Worm (Caenorhabditis elegans) whole organism, late embryonic: Measurements from ENCODE around the gene B0244.7.
A peak's percentile ranks its signal among the peaks of the same experiment; 100 is the strongest.

Experiments used
- C08G9.2 ChIP-seq: sonication (generic microtip); optimal IDR thresholded peaks from 2 replicates; lab custom pipeline; 2016; ENCODE audit warnings: mild to moderate bottlenecking, missing genetic modification characterization, moderate library complexity, missing compliant biosample characterization
- C38D4.7 ChIP-seq: fragments of 200-800 bp; sonication (Bioruptor generic); optimal IDR thresholded peaks from 2 replicates; lab custom pipeline; 2018; ENCODE audit warnings: mild to moderate bottlenecking, missing genetic modification characterization, moderate library complexity, missing compliant biosample characterization
- Y22D7AL.16 ChIP-seq: sonication (generic microtip); optimal IDR thresholded peaks from 2 replicates; lab custom pipeline; 2016; ENCODE audit warnings: missing genetic modification characterization, missing compliant biosample characterization
- ahr-1 ChIP-seq: sonication (generic microtip); optimal IDR thresholded peaks from 2 replicates; lab custom pipeline; 2016; ENCODE audit warnings: missing genetic modification characterization, missing compliant biosample characterization
- ama-1 ChIP-seq: fragments of 150-350 bp; optimal IDR thresholded peaks from 2 replicates; lab custom pipeline; 2014
- ceh-14 ChIP-seq: sonication (generic microtip); optimal IDR thresholded peaks from 2 replicates; lab custom pipeline; 2016; ENCODE audit warnings: missing genotype, missing genetic modification characterization, missing compliant biosample characterization
- ceh-2 ChIP-seq: sonication (generic microtip); optimal IDR thresholded peaks from 2 replicates; lab custom pipeline; 2016; ENCODE audit warnings: missing genotype, missing genetic modification characterization, missing compliant biosample characterization
- ceh-31 ChIP-seq: sonication (generic microtip); optimal IDR thresholded peaks from 2 replicates; lab custom pipeline; 2016; ENCODE audit warnings: missing genetic modification characterization, missing compliant biosample characterization
- ceh-34 ChIP-seq: sonication (generic microtip); optimal IDR thresholded peaks from 2 replicates; lab custom pipeline; 2016; ENCODE audit warnings: mild to moderate bottlenecking, missing genetic modification characterization, missing compliant biosample characterization
- ceh-45 ChIP-seq: fragments of 200-800 bp; sonication (Bioruptor generic); IDR thresholded peaks from 2 replicates; pipeline ENCODE4 v1.3.6; 2022; ENCODE audit warnings: missing genetic modification reagents, missing genetic modification characterization, missing compliant biosample characterization
- ceh-48 ChIP-seq: sonication (generic microtip); optimal IDR thresholded peaks from 2 replicates; lab custom pipeline; 2016; ENCODE audit warnings: missing genetic modification characterization, inconsistent platforms, missing compliant biosample characterization
- dmd-4 ChIP-seq: sonication (generic microtip); optimal IDR thresholded peaks from 2 replicates; lab custom pipeline; 2016; ENCODE audit warnings: borderline replicate concordance, missing genetic modification characterization, missing compliant biosample characterization
- dve-1 ChIP-seq: sonication (generic microtip); optimal IDR thresholded peaks from 2 replicates; lab custom pipeline; 2017; ENCODE audit warnings: antibody characterized with exemption, mild to moderate bottlenecking, missing genetic modification characterization, missing compliant biosample characterization
- ets-4 ChIP-seq: sonication (generic microtip); optimal IDR thresholded peaks from 2 replicates; lab custom pipeline; 2016; ENCODE audit warnings: missing genetic modification characterization, missing compliant biosample characterization
- eyg-1 ChIP-seq: sonication (generic microtip); optimal IDR thresholded peaks from 2 replicates; lab custom pipeline; 2016; ENCODE audit warnings: missing genotype, missing genetic modification characterization, missing compliant biosample characterization
- fkh-10 ChIP-seq: fragments of 150-350 bp; optimal IDR thresholded peaks from 2 replicates; lab custom pipeline; 2014; ENCODE audit warnings: missing biosample characterization, missing genetic modification reagents, missing genetic modification characterization
- fkh-6 ChIP-seq: sonication (generic microtip); optimal IDR thresholded peaks from 2 replicates; lab custom pipeline; 2016; ENCODE audit warnings: missing genetic modification characterization, missing compliant biosample characterization
- hlh-13 ChIP-seq: fragments of 200-800 bp; sonication (Bioruptor generic); optimal IDR thresholded peaks from 2 replicates; lab custom pipeline; 2018; ENCODE audit warnings: mild to moderate bottlenecking, missing genetic modification characterization, missing compliant biosample characterization
- hlh-30 ChIP-seq: sonication (generic microtip); optimal IDR thresholded peaks from 2 replicates; lab custom pipeline; 2017; ENCODE audit warnings: antibody characterized with exemption, missing genetic modification characterization, missing compliant biosample characterization; ENCODE audit not compliant: insufficient read depth
- lim-6 ChIP-seq: sonication (generic microtip); optimal IDR thresholded peaks from 2 replicates; lab custom pipeline; 2016; ENCODE audit warnings: missing genetic modification characterization, missing compliant biosample characterization
- madf-2 ChIP-seq: sonication (generic microtip); optimal IDR thresholded peaks from 2 replicates; lab custom pipeline; 2017; ENCODE audit warnings: missing genetic modification characterization, missing compliant biosample characterization
- mec-3 ChIP-seq: sonication (generic microtip); optimal IDR thresholded peaks from 2 replicates; lab custom pipeline; 2016; ENCODE audit warnings: borderline replicate concordance, missing genetic modification characterization, missing compliant biosample characterization
- nfya-1 ChIP-seq: sonication (generic microtip); optimal IDR thresholded peaks from 2 replicates; lab custom pipeline; 2017; ENCODE audit warnings: missing genetic modification characterization, mild to moderate bottlenecking, missing compliant biosample characterization, antibody characterized with exemption, moderate library complexity
- nhr-11 ChIP-seq: fragments of 150-350 bp; optimal IDR thresholded peaks from 2 replicates; lab custom pipeline; 2014; ENCODE audit warnings: missing biosample characterization, missing genetic modification characterization
- pax-1 ChIP-seq: fragments of 150-350 bp; optimal IDR thresholded peaks from 2 replicates; lab custom pipeline; 2014; ENCODE audit warnings: missing biosample characterization, missing genetic modification characterization
- ref-2 ChIP-seq: sonication (generic microtip); optimal IDR thresholded peaks from 2 replicates; lab custom pipeline; 2016; ENCODE audit warnings: missing genetic modification characterization, missing compliant biosample characterization
- syd-9 ChIP-seq: sonication (generic microtip); optimal IDR thresholded peaks from 2 replicates; lab custom pipeline; 2016; ENCODE audit warnings: mild to moderate bottlenecking, missing genetic modification characterization, moderate library complexity, missing compliant biosample characterization
- tbx-7 ChIP-seq: sonication (generic microtip); optimal IDR thresholded peaks from 2 replicates; lab custom pipeline; 2016; ENCODE audit warnings: missing genotype, missing genetic modification characterization, missing compliant biosample characterization
- ttx-3 ChIP-seq: sonication (generic microtip); optimal IDR thresholded peaks from 2 replicates; lab custom pipeline; 2016; ENCODE audit warnings: missing genetic modification reagents, missing genetic modification characterization, missing compliant biosample characterization
- unc-3 ChIP-seq, 2 experiments: fragments of 200-800 bp in 1 of 2; sonication (Bioruptor generic) in 1 of 2; sonication (generic microtip) in 1 of 2; conservative IDR thresholded peaks in 1 of 2; optimal IDR thresholded peaks in 1 of 2; 2 replicates each; pipeline versions ENCODE4 v1.3.6 to Lab custom; 2016 to 2022; ENCODE audit warnings: missing compliant biosample characterization in 2 of 2, missing genetic modification characterization in 2 of 2, missing genetic modification reagents in 1 of 2
- unc-42 ChIP-seq: sonication (generic microtip); optimal IDR thresholded peaks from 2 replicates; lab custom pipeline; 2016; ENCODE audit warnings: missing genotype, missing genetic modification characterization, missing compliant biosample characterization
- unc-55 ChIP-seq: sonication (generic microtip); optimal IDR thresholded peaks from 2 replicates; lab custom pipeline; 2017; ENCODE audit warnings: missing biosample characterization, missing genetic modification reagents, missing genetic modification characterization
- zip-5 ChIP-seq: sonication (generic microtip); optimal IDR thresholded peaks from 2 replicates; lab custom pipeline; 2016; ENCODE audit warnings: missing genetic modification characterization, missing compliant biosample characterization

B0244.7 gene

ce11 chrIII:5691826-5692225 lies 39.5 kb upstream of the B0244.7 start:
- TF ChIP-seq ets-4 (tag; lab: Kevin White, UChicago) (no peak), ceh-45 (GFP tag; lab: Robert Waterston, UW) (no peak), ahr-1 (tag; lab: Kevin White, UChicago) (no peak), zip-5 (tag; lab: Kevin White, UChicago) (no peak), Y22D7AL.16 (tag; lab: Kevin White, UChicago) (no peak), C08G9.2 (no peak), hlh-30 (no peak), dmd-4 (tag; lab: Kevin White, UChicago) (no peak), ama-1 (lab: Kevin White, UChicago) (no peak), mec-3 (tag; lab: Kevin White, UChicago) (no peak), unc-42 (no peak), ref-2 (tag; lab: Kevin White, UChicago) (no peak), unc-3 (GFP tag; conservative IDR thresholded peaks at IDR 0.05; lab: Robert Waterston, UW) (no peak), unc-3 (tag; optimal IDR thresholded peaks at IDR 0.05; lab: Kevin White, UChicago) (no peak), ceh-48 (tag; lab: Kevin White, UChicago) (no peak), ceh-2 (tag; lab: Kevin White, UChicago) (no peak), pax-1 (tag; lab: Kevin White, UChicago) (no peak), hlh-13 (GFP tag; lab: Kevin White, UChicago) (no peak), tbx-7 (tag; lab: Kevin White, UChicago) (no peak)

ce11 chrIII:5692690-5693089 lies 38.6 kb upstream of the B0244.7 start, which contains the start of the genes abi-1 and arle-14:
Gene abi-1, minus strand, starts transcription at chrIII:5692740.
Gene arle-14, plus strand, starts transcription at chrIII:5692906.
- TF ChIP-seq nhr-11 (no peak), unc-42 (peak; percentile 54), nfya-1 (peak; percentile 7), fkh-10 (GFP tag; lab: Kevin White, UChicago) (no peak), ceh-31 (tag; lab: Kevin White, UChicago) (peak; percentile 20), syd-9 (tag; lab: Kevin White, UChicago) (no peak), ets-4 (tag; lab: Kevin White, UChicago) (peak; percentile 11), ttx-3 (tag; lab: Kevin White, UChicago) (peak; percentile 19)

ce11 chrIII:5693736-5694135 lies 37.6 kb upstream of the B0244.7 start, which contains the start of gene B0336.13:
Gene B0336.13, plus strand, starts transcription at chrIII:5694036.
- TF ChIP-seq zip-5 (tag; lab: Kevin White, UChicago) = no peak
- TF ChIP-seq hlh-13 (GFP tag; lab: Kevin White, UChicago) = no peak
- no peak for TF ChIP-seq lim-6 (tag; lab: Kevin White, UChicago)

ce11 chrIII:5697266-5697665 lies 34.0 kb upstream of the B0244.7 start, which contains the start of gene B0336.7:
Gene B0336.7, minus strand, starts transcription at chrIII:5697366.
- TF ChIP-seq zip-5 (tag; lab: Kevin White, UChicago) (no peak), tbx-7 (tag; lab: Kevin White, UChicago) (no peak), pax-1 (tag; lab: Kevin White, UChicago) (no peak), mec-3 (tag; lab: Kevin White, UChicago) (no peak), dve-1 (tag; lab: Kevin White, UChicago) (no peak), dmd-4 (tag; lab: Kevin White, UChicago) (no peak), eyg-1 (tag; lab: Kevin White, UChicago) (no peak), ceh-34 (tag; lab: Kevin White, UChicago) (no peak), ceh-14 (tag; lab: Kevin White, UChicago) (no peak), fkh-6 (tag; lab: Kevin White, UChicago) (no peak), madf-2 (no peak), ahr-1 (tag; lab: Kevin White, UChicago) (no peak), C38D4.7 (GFP tag; lab: Kevin White, UChicago) (no peak), unc-55 (GFP tag; lab: Kevin White, UChicago) (no peak), ceh-31 (tag; lab: Kevin White, UChicago) (no peak), syd-9 (tag; lab: Kevin White, UChicago) (no peak), nhr-11 (no peak)
